Worm (Caenorhabditis elegans) whole organism, L2 larva: ENCODE measurements around the gene F14D2.15.

Source experiments
- C34F6.9 ChIP-seq: fragments of 150-350 bp; optimal IDR thresholded peaks from 2 replicates; lab custom pipeline; 2014; ENCODE audit warnings: missing biosample characterization, missing genetic modification characterization
- R02D3.7 ChIP-seq: fragments of 150-350 bp; optimal IDR thresholded peaks from 2 replicates; lab custom pipeline; 2014; ENCODE audit warnings: missing biosample characterization, missing genetic modification characterization
- ZK546.5 ChIP-seq: sonication (generic microtip); optimal IDR thresholded peaks from 2 replicates; lab custom pipeline; 2017; ENCODE audit warnings: missing biosample characterization, missing genetic modification characterization
- aly-2 ChIP-seq: fragments of 150-350 bp; optimal IDR thresholded peaks from 2 replicates; lab custom pipeline; 2014; ENCODE audit warnings: missing biosample characterization, missing genetic modification characterization
- ama-1 ChIP-seq: fragments of 150-350 bp; optimal IDR thresholded peaks from 2 replicates; lab custom pipeline; 2018; ENCODE audit warnings: inconsistent platforms
- blmp-1 ChIP-seq: sonication (generic microtip); optimal IDR thresholded peaks from 2 replicates; lab custom pipeline; 2017; ENCODE audit warnings: missing genetic modification characterization, mild to moderate bottlenecking, missing compliant biosample characterization, antibody characterized with exemption, moderate library complexity; ENCODE audit not compliant: insufficient read depth
- ceh-16 ChIP-seq: fragments of 150-350 bp; optimal IDR thresholded peaks from 2 replicates; lab custom pipeline; 2014; ENCODE audit warnings: missing biosample characterization, missing genetic modification characterization
- ceh-82 ChIP-seq: fragments of 150-350 bp; optimal IDR thresholded peaks from 2 replicates; lab custom pipeline; 2014; ENCODE audit warnings: missing biosample characterization, missing genetic modification characterization
- crh-2 ChIP-seq: sonication (generic microtip); optimal IDR thresholded peaks from 2 replicates; lab custom pipeline; 2017; ENCODE audit warnings: missing biosample characterization, missing genetic modification characterization
- dmd-4 ChIP-seq: sonication (generic microtip); optimal IDR thresholded peaks from 2 replicates; lab custom pipeline; 2017; ENCODE audit warnings: missing biosample characterization, missing genetic modification characterization
- egl-27 ChIP-seq: sonication (generic microtip); optimal IDR thresholded peaks from 3 replicates; lab custom pipeline; 2017; ENCODE audit warnings: missing biosample characterization, missing genetic modification reagents, missing genetic modification characterization
- elt-1 ChIP-seq: fragments of 150-350 bp; optimal IDR thresholded peaks from 2 replicates; lab custom pipeline; 2014; ENCODE audit warnings: missing biosample characterization, missing genetic modification characterization
- elt-3 ChIP-seq: sonication (generic microtip); optimal IDR thresholded peaks from 2 replicates; lab custom pipeline; 2017; ENCODE audit warnings: missing biosample characterization, missing genetic modification characterization
- fos-1 ChIP-seq: fragments of 150-350 bp; optimal IDR thresholded peaks from 2 replicates; lab custom pipeline; 2014; ENCODE audit warnings: missing biosample characterization, missing genetic modification characterization
- lin-11 ChIP-seq: fragments of 150-350 bp; sonication (generic microtip); optimal IDR thresholded peaks from 2 replicates; lab custom pipeline; 2014; ENCODE audit warnings: missing biosample characterization, missing genetic modification characterization, inconsistent platforms, mixed read lengths
- lin-13 ChIP-seq: fragments of 150-350 bp; optimal IDR thresholded peaks from 2 replicates; lab custom pipeline; 2014; ENCODE audit warnings: missing biosample characterization, missing genetic modification reagents, missing genetic modification characterization
- lin-39 ChIP-seq: fragments of 150-350 bp; optimal IDR thresholded peaks from 2 replicates; lab custom pipeline; 2014; ENCODE audit warnings: missing biosample characterization, missing genetic modification reagents, missing genetic modification characterization
- lsy-2 ChIP-seq, 2 experiments: fragments of 150-350 bp in 1 of 2; sonication (generic microtip) in 1 of 2; optimal IDR thresholded peaks; 2 replicates each; lab custom pipeline; 2014 to 2017; ENCODE audit warnings: missing biosample characterization in 2 of 2, missing genetic modification characterization in 2 of 2
- mab-5 ChIP-seq: fragments of 150-350 bp; optimal IDR thresholded peaks from 2 replicates; lab custom pipeline; 2014; ENCODE audit warnings: missing biosample characterization, missing genetic modification characterization
- mbf-1 ChIP-seq: sonication (generic microtip); optimal IDR thresholded peaks from 2 replicates; lab custom pipeline; 2017; ENCODE audit warnings: missing biosample characterization, missing genetic modification characterization
- nhr-10 ChIP-seq: sonication (generic microtip); optimal IDR thresholded peaks from 2 replicates; lab custom pipeline; 2017; ENCODE audit warnings: missing biosample characterization, missing genetic modification characterization
- nhr-11 ChIP-seq: fragments of 150-350 bp; optimal IDR thresholded peaks from 2 replicates; lab custom pipeline; 2014; ENCODE audit warnings: missing biosample characterization, missing genetic modification characterization
- nhr-12 ChIP-seq: fragments of 150-350 bp; optimal IDR thresholded peaks from 2 replicates; lab custom pipeline; 2014; ENCODE audit warnings: missing biosample characterization, missing genetic modification characterization
- nhr-129 ChIP-seq: fragments of 150-350 bp; optimal IDR thresholded peaks from 2 replicates; lab custom pipeline; 2014; ENCODE audit warnings: missing biosample characterization, missing genetic modification characterization
- nhr-21 ChIP-seq: fragments of 150-350 bp; optimal IDR thresholded peaks from 2 replicates; lab custom pipeline; 2014; ENCODE audit warnings: missing biosample characterization, missing genetic modification characterization
- nhr-23 ChIP-seq: fragments of 150-350 bp; optimal IDR thresholded peaks from 2 replicates; lab custom pipeline; 2014; ENCODE audit warnings: missing biosample characterization, missing genetic modification reagents, missing genetic modification characterization
- nhr-237 ChIP-seq: fragments of 150-350 bp; optimal IDR thresholded peaks from 2 replicates; lab custom pipeline; 2014; ENCODE audit warnings: missing biosample characterization, missing genetic modification characterization
- nhr-25 ChIP-seq: fragments of 150-350 bp; sonication (generic microtip); optimal IDR thresholded peaks from 3 replicates; lab custom pipeline; 2014; ENCODE audit warnings: missing biosample characterization, missing genetic modification characterization
- nhr-6 ChIP-seq: fragments of 150-350 bp; optimal IDR thresholded peaks from 2 replicates; lab custom pipeline; 2014; ENCODE audit warnings: missing biosample characterization, missing genetic modification characterization
- nhr-77 ChIP-seq: fragments of 150-350 bp; optimal IDR thresholded peaks from 2 replicates; lab custom pipeline; 2014; ENCODE audit warnings: missing biosample characterization, missing genetic modification characterization
- peb-1 ChIP-seq: fragments of 150-350 bp; optimal IDR thresholded peaks from 2 replicates; lab custom pipeline; 2014; ENCODE audit warnings: missing biosample characterization, missing genetic modification characterization
- sem-4 ChIP-seq: fragments of 150-350 bp; optimal IDR thresholded peaks from 2 replicates; lab custom pipeline; 2014; ENCODE audit warnings: missing biosample characterization, missing genetic modification reagents, missing genetic modification characterization
- sma-3 ChIP-seq: sonication (generic microtip); optimal IDR thresholded peaks from 2 replicates; lab custom pipeline; 2016; ENCODE audit warnings: missing genetic modification reagents, missing genetic modification characterization, missing compliant biosample characterization
- sma-9 ChIP-seq, 2 experiments: fragments of 150-350 bp in 1 of 2; sonication (generic microtip) in 1 of 2; optimal IDR thresholded peaks; 2 replicates each; lab custom pipeline; 2014 to 2016; ENCODE audit warnings: missing genetic modification characterization in 2 of 2, mild to moderate bottlenecking in 1 of 2, missing biosample characterization in 1 of 2, missing compliant biosample characterization in 1 of 2, missing genetic modification reagents in 1 of 2, moderate library complexity in 1 of 2
- snpc-4 ChIP-seq: fragments of 150-350 bp; optimal IDR thresholded peaks from 2 replicates; lab custom pipeline; 2014; ENCODE audit warnings: missing biosample characterization, missing genetic modification characterization
- unc-39 ChIP-seq: fragments of 150-350 bp; optimal IDR thresholded peaks from 2 replicates; lab custom pipeline; 2014; ENCODE audit warnings: missing biosample characterization, missing genetic modification characterization
- unc-55 ChIP-seq: fragments of 150-350 bp; sonication (generic microtip); optimal IDR thresholded peaks from 3 replicates; lab custom pipeline; 2014; ENCODE audit warnings: missing biosample characterization, missing genetic modification reagents, missing genetic modification characterization
- zag-1 ChIP-seq: fragments of 150-350 bp; optimal IDR thresholded peaks from 2 replicates; lab custom pipeline; 2014; ENCODE audit warnings: missing biosample characterization, missing genetic modification characterization
- ztf-1 ChIP-seq: fragments of 200-800 bp; sonication (Bioruptor generic); conservative IDR thresholded peaks from 2 replicates; pipeline ENCODE4 v1.3.6; 2022; ENCODE audit warnings: missing genetic modification characterization, missing compliant biosample characterization
- ztf-11 ChIP-seq: sonication (generic microtip); optimal IDR thresholded peaks from 2 replicates; lab custom pipeline; 2017; ENCODE audit warnings: missing biosample characterization, missing genetic modification characterization
- ztf-4 ChIP-seq: fragments of 150-350 bp; optimal IDR thresholded peaks from 2 replicates; lab custom pipeline; 2014; ENCODE audit warnings: missing biosample characterization, missing genetic modification characterization

F14D2.15 gene

ce11 chrII:3378275-3378674 is 34.7 kb upstream of the F14D2.15 start, which contains the start of gene Y49F6C.2:
Gene Y49F6C.2, plus strand, starts transcription at chrII:3378575.
- TF ChIP-seq ceh-16 (no peak), sem-4 (tag; lab: Kevin White, UChicago) (no peak), dmd-4 (tag; lab: Kevin White, UChicago) (no peak), blmp-1 (tag; lab: Kevin White, UChicago) (no peak), ztf-1 (no peak), sma-9 (GFP tag; optimal IDR thresholded peaks at IDR 0.05; lab: Kevin White, UChicago) (no peak), sma-9 (tag; optimal IDR thresholded peaks at IDR 0.05; lab: Kevin White, UChicago) (no peak), snpc-4 (tag; lab: Kevin White, UChicago) (no peak), ZK546.5 (tag; lab: Kevin White, UChicago) (no peak), nhr-10 (tag; lab: Kevin White, UChicago) (no peak), nhr-25 (tag; lab: Kevin White, UChicago) (no peak), mab-5 (tag; lab: Kevin White, UChicago) (no peak), mbf-1 (tag; lab: Kevin White, UChicago) (no peak), nhr-6 (tag; lab: Kevin White, UChicago) (no peak), elt-1 (tag; lab: Kevin White, UChicago) (no peak), nhr-23 (tag; lab: Kevin White, UChicago) (no peak), crh-2 (tag; lab: Kevin White, UChicago) (no peak), lin-39 (tag; lab: Kevin White, UChicago) (no peak), nhr-12 (tag; lab: Kevin White, UChicago) (no peak)

ce11 chrII:3376789-3377188 is 33.2 kb upstream of the F14D2.15 start, which contains the start of gene bath-9:
Gene bath-9, plus strand, starts transcription at chrII:3377089.
- TF ChIP-seq R02D3.7 (tag; lab: Kevin White, UChicago) (no peak), nhr-11 (tag; lab: Kevin White, UChicago) (no peak), nhr-237 (no peak), nhr-10 (tag; lab: Kevin White, UChicago) (no peak), sma-3 (GFP tag; lab: Kevin White, UChicago) (no peak), ztf-11 (tag; lab: Kevin White, UChicago) (no peak), ztf-1 (no peak), crh-2 (tag; lab: Kevin White, UChicago) (no peak), C34F6.9 (no peak), ama-1 (lab: Kevin White, UChicago) (no peak), sma-9 (GFP tag; optimal IDR thresholded peaks at IDR 0.05; lab: Kevin White, UChicago) (no peak), sma-9 (tag; optimal IDR thresholded peaks at IDR 0.05; lab: Kevin White, UChicago) (no peak), lin-11 (no peak), nhr-25 (tag; lab: Kevin White, UChicago) (no peak), nhr-23 (tag; lab: Kevin White, UChicago) (no peak), ztf-4 (tag; lab: Kevin White, UChicago) (no peak), zag-1 (no peak), nhr-12 (tag; lab: Kevin White, UChicago) (no peak), peb-1 (tag; lab: Kevin White, UChicago) (no peak)

- TF ChIP-seq sma-3 (GFP tag; lab: Kevin White, UChicago) (no peak), ceh-16 (no peak), ceh-82 (tag; lab: Kevin White, UChicago) (no peak), ZK546.5 (tag; lab: Kevin White, UChicago) (no peak), nhr-21 (tag; lab: Kevin White, UChicago) (no peak), crh-2 (tag; lab: Kevin White, UChicago) (no peak), ztf-4 (tag; lab: Kevin White, UChicago) (no peak), unc-39 (no peak), dmd-4 (tag; lab: Kevin White, UChicago) (no peak)
Measured at ce11 chrII:3375302-3375701, 31.7 kb upstream of the F14D2.15 start.

- no peak for TF ChIP-seq unc-55
- TF ChIP-seq crh-2 (tag; lab: Kevin White, UChicago): no peak
- no peak for TF ChIP-seq lin-11
- TF ChIP-seq nhr-129: no peak
- no peak for TF ChIP-seq egl-27 (tag; lab: Kevin White, UChicago)
- TF ChIP-seq lsy-2 (tag; optimal IDR thresholded peaks at IDR 0.05; lab: Kevin White, UChicago): no peak
- TF ChIP-seq elt-3: no peak
- no peak for TF ChIP-seq ztf-4 (tag; lab: Kevin White, UChicago)
- TF ChIP-seq lin-13 (GFP tag; lab: Kevin White, UChicago): no peak
- no peak for TF ChIP-seq elt-1 (tag; lab: Kevin White, UChicago)
- TF ChIP-seq nhr-77: no peak
- no peak for TF ChIP-seq dmd-4 (tag; lab: Kevin White, UChicago)
- TF ChIP-seq ceh-82 (tag; lab: Kevin White, UChicago): no peak
- no peak for TF ChIP-seq nhr-23 (tag; lab: Kevin White, UChicago)
- TF ChIP-seq aly-2 (tag; lab: Kevin White, UChicago): no peak
- no peak for TF ChIP-seq nhr-11 (tag; lab: Kevin White, UChicago)
- TF ChIP-seq sem-4 (tag; lab: Kevin White, UChicago): no peak
- no peak for TF ChIP-seq fos-1 (tag; lab: Kevin White, UChicago)
Measured at ce11 chrII:3374779-3375178, 31.2 kb upstream of the F14D2.15 start, which contains the start of gene bath-10. Gene bath-10, plus strand, starts transcription at chrII:3375079.
